Worm (Caenorhabditis elegans): ENCODE data around the gene ifbp-1.

ifbp-1 gene

ce11 chrV:13333386-13334180 lies 46.5 kb downstream of the ifbp-1 start, which contains the start of gene nhr-168:
nhr-168 (minus strand) TSS chrV:13333871.
- peak; percentile 88 for TF ChIP-seq nhr-85 (tag)
- TF ChIP-seq elt-2 (tag; optimal IDR thresholded peaks at IDR 0.05), result peak; percentile 72
- peak; percentile 12 for TF ChIP-seq rnt-1 (tag; optimal IDR thresholded peaks at IDR 0.05)
- TF ChIP-seq grh-1 (GFP tag; IDR thresholded peaks at IDR 0.05), result peak; percentile 41
- peak; percentile 68 for TF ChIP-seq lin-14 (GFP tag; optimal IDR thresholded peaks at IDR 0.05)
- TF ChIP-seq nhr-20 (tag; optimal IDR thresholded peaks at IDR 0.05), result peak; percentile 5
- no peak for TF ChIP-seq lir-3 (tag; optimal IDR thresholded peaks at IDR 0.05; ENCODE audit: poor library complexity)
- TF ChIP-seq dpl-1 (GFP tag; optimal IDR thresholded peaks at IDR 0.05), result no peak
- no peak for TF ChIP-seq snu-23 (GFP tag; optimal IDR thresholded peaks at IDR 0.05)
- TF ChIP-seq pax-3 (tag; optimal IDR thresholded peaks at IDR 0.05), result peak; percentile 39
- no peak for TF ChIP-seq egl-13 (tag; optimal IDR thresholded peaks at IDR 0.05)
- TF ChIP-seq pag-3 (tag; optimal IDR thresholded peaks at IDR 0.05; ENCODE audit: borderline replicate concordance, insufficient read depth), result no peak
- peak; percentile 38 for TF ChIP-seq blmp-1 (tag; optimal IDR thresholded peaks at IDR 0.05)

DNA sequence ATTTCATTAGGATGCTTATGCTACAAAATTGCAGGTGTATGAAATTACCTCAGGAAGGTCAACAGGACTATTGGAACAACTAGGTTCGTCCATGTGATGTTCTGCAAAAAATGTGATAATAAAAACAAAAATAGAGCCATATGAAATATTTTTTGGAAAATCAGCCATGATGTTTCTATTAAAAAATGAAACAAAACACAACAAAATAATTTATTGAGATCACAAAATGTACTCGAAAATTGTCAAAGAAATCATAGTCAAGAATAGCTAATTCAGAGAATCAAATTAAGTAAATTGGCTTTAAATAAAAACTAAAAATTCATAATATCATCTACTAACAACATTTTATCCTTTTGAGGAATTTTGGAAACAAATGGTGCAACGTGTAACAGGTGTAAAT lies 49.1 kb downstream of the ifbp-1 start, which contains the start of gene nhr-129:
nhr-129 (minus strand) TSS at position 101 of the 400 bp plus-strand sequence.
- TF ChIP-seq ceh-88 (GFP tag; IDR thresholded peaks at IDR 0.05), result no peak
- no peak for TF ChIP-seq C34B4.2 (tag; optimal IDR thresholded peaks at IDR 0.05)
- no peak for TF ChIP-seq alr-1 (tag; optimal IDR thresholded peaks at IDR 0.05; ENCODE audit: borderline replicate concordance)

ce11 chrV:13327463-13327862 lies 52.6 kb downstream of the ifbp-1 start, which contains the start of gene str-37:
str-37 (plus strand) TSS chrV:13327763.
- TF ChIP-seq lin-35 (GFP tag; optimal IDR thresholded peaks at IDR 0.05), result no peak
- TF ChIP-seq grh-1 (GFP tag; IDR thresholded peaks at IDR 0.05), result no peak
- no peak for TF ChIP-seq zag-1 (tag; optimal IDR thresholded peaks at IDR 0.05)
- TF ChIP-seq nhr-90 (tag; optimal IDR thresholded peaks at IDR 0.05; ENCODE audit: poor library complexity), result no peak
- no peak for TF ChIP-seq nhr-237 (tag; optimal IDR thresholded peaks at IDR 0.05)
- TF ChIP-seq fos-1 (tag; optimal IDR thresholded peaks at IDR 0.05), result no peak
- TF ChIP-seq sox-4 (tag; optimal IDR thresholded peaks at IDR 0.05), result no peak
- no peak for TF ChIP-seq snpc-4 (tag; optimal IDR thresholded peaks at IDR 0.05)
- TF ChIP-seq alr-1 (tag; optimal IDR thresholded peaks at IDR 0.05; ENCODE audit: borderline replicate concordance), result no peak
- no peak for TF ChIP-seq lin-13 (GFP tag; optimal IDR thresholded peaks at IDR 0.05)
- TF ChIP-seq hlh-17 (GFP tag; optimal IDR thresholded peaks at IDR 0.05; ENCODE audit: borderline replicate concordance), result no peak
- TF ChIP-seq elt-3 (tag; optimal IDR thresholded peaks at IDR 0.05), result no peak
- TF ChIP-seq unc-98 (GFP tag; IDR thresholded peaks at IDR 0.05), result no peak
- no peak for TF ChIP-seq lin-15B (tag; optimal IDR thresholded peaks at IDR 0.05)

ce11 chrV:13324933-13325760 lies 54.9 kb downstream of the ifbp-1 start, which contains the start of gene C50B6.7:
C50B6.7 (minus strand) TSS chrV:13324983.
- TF ChIP-seq egl-27 (tag; optimal IDR thresholded peaks at IDR 0.05) (no peak), blmp-1 (tag; optimal IDR thresholded peaks at IDR 0.05) (no peak), elt-2 (tag; optimal IDR thresholded peaks at IDR 0.05) (peak; percentile 17)

ce11 chrV:13320676-13321075 lies 59.4 kb downstream of the ifbp-1 start, which contains the start of gene srh-15:
srh-15 (plus strand) TSS chrV:13320976.
- TF ChIP-seq nhr-71 (tag; optimal IDR thresholded peaks at IDR 0.05) (no peak), vab-15 (tag; optimal IDR thresholded peaks at IDR 0.05) (no peak), sup-37 (GFP tag; optimal IDR thresholded peaks at IDR 0.05) (no peak), ceh-90 (tag; optimal IDR thresholded peaks at IDR 0.05) (no peak), efl-1 (optimal IDR thresholded peaks at IDR 0.05) (no peak), efl-1 (GFP tag; optimal IDR thresholded peaks at IDR 0.05 in 1 of 2) (peak in 1 of 2 experiments; percentile 20)
